Worm (Caenorhabditis elegans): ENCODE data around the gene R11D1.7.

DNA sequence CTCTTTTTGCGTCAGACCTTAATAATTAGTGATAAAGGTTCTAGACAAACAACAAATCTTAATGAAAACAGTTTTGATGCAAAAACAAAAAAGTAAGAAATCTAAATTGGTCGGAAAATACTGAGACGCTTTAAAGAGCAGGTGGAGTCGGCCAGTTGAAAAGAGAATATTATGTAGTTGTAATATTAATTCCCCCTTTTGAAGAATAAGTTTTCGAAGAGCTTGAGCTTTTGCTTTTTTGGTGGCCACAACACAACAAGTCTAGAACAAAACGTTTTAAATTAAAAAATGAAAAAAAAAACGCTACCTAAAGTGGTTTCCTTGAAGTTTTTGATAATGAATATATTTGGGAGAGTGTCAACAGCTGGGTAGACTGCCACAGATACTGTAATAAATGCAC, 3.4 kb upstream of the R11D1.7 start, which contains the start of gene str-178:
- no peak for TF ChIP-seq R02D3.7 (tag; optimal IDR thresholded peaks at IDR 0.05)
- TF ChIP-seq lin-39 (tag; optimal IDR thresholded peaks at IDR 0.05): no peak
- TF ChIP-seq ztf-11 (tag; optimal IDR thresholded peaks at IDR 0.05): no peak
